Worm (Caenorhabditis elegans) whole organism, early embryonic: ENCODE data around the gene F27E5.5.

Experiments used
- F13C5.2 ChIP-seq: sonication (generic microtip); optimal IDR thresholded peaks from 2 replicates; lab custom pipeline; 2017; ENCODE audit warnings: mild to moderate bottlenecking, missing genetic modification characterization, inconsistent platforms, missing compliant biosample characterization
- aly-1 ChIP-seq: sonication (generic microtip); optimal IDR thresholded peaks from 2 replicates; lab custom pipeline; 2016; ENCODE audit warnings: missing genetic modification characterization, missing compliant biosample characterization
- ama-1 ChIP-seq: fragments of 150-350 bp; optimal IDR thresholded peaks from 2 replicates; lab custom pipeline; 2014
- ets-7 ChIP-seq: sonication (generic microtip); optimal IDR thresholded peaks from 2 replicates; lab custom pipeline; 2016; ENCODE audit warnings: missing genotype, missing genetic modification characterization, missing compliant biosample characterization
- flt-1 ChIP-seq: fragments of 200-800 bp; sonication (Bioruptor generic); IDR thresholded peaks from 2 replicates; pipeline ENCODE4 v1.3.6; 2022; ENCODE audit warnings: missing genetic modification characterization, missing compliant biosample characterization
- hmbx-1 ChIP-seq: sonication (generic microtip); optimal IDR thresholded peaks from 2 replicates; lab custom pipeline; 2016; ENCODE audit warnings: mild to moderate bottlenecking, missing genetic modification characterization, missing compliant biosample characterization
- hmg-4 ChIP-seq: fragments of 200-800 bp; sonication (Bioruptor generic); optimal IDR thresholded peaks from 2 replicates; lab custom pipeline; 2018; ENCODE audit warnings: mild to moderate bottlenecking, missing genetic modification characterization, missing compliant biosample characterization
- hnd-1 ChIP-seq: sonication (generic microtip); optimal IDR thresholded peaks from 2 replicates; lab custom pipeline; 2016; ENCODE audit warnings: missing genetic modification characterization, missing compliant biosample characterization
- pes-1 ChIP-seq: fragments of 200-800 bp; sonication (Bioruptor generic); IDR thresholded peaks from 2 replicates; pipeline ENCODE4 v1.3.6; 2022; ENCODE audit warnings: missing genetic modification reagents, missing genetic modification characterization, missing compliant biosample characterization
- sea-1 ChIP-seq: fragments of 200-800 bp; sonication (Bioruptor generic); conservative IDR thresholded peaks from 2 replicates; pipeline ENCODE4 v1.3.6; 2022; ENCODE audit warnings: missing genetic modification characterization, missing compliant biosample characterization
- tbx-11 ChIP-seq: fragments of 200-800 bp; sonication (Bioruptor generic); IDR thresholded peaks from 2 replicates; pipeline ENCODE4 v1.3.6; 2022; ENCODE audit warnings: missing genetic modification characterization, missing compliant biosample characterization
- tbx-37 ChIP-seq: fragments of 200-800 bp; sonication (Bioruptor generic); conservative IDR thresholded peaks from 2 replicates; pipeline ENCODE4 v1.3.6; 2022; ENCODE audit warnings: missing genetic modification reagents, missing genetic modification characterization, missing compliant biosample characterization
- tra-4 ChIP-seq: sonication (generic microtip); optimal IDR thresholded peaks from 2 replicates; lab custom pipeline; 2017; ENCODE audit warnings: missing genetic modification characterization, missing compliant biosample characterization

- TF ChIP-seq tra-4 (tag; lab: Kevin White, UChicago) (no peak), tbx-11 (GFP tag; lab: Robert Waterston, UW) (no peak), ama-1 (lab: Kevin White, UChicago) (no peak), tbx-37 (GFP tag; lab: Robert Waterston, UW) (no peak), flt-1 (no peak), hmbx-1 (tag; lab: Kevin White, UChicago) (no peak), ets-7 (no peak), hmg-4 (no peak), aly-1 (tag; lab: Kevin White, UChicago) (no peak), F13C5.2 (tag; lab: Kevin White, UChicago) (no peak), hnd-1 (tag; lab: Kevin White, UChicago) (no peak), pes-1 (GFP tag; lab: Robert Waterston, UW) (no peak), sea-1 (GFP tag; lab: Robert Waterston, UW) (no peak)
Observed at ce11 chrII:10103212-10103611, 28.4 kb downstream of the F27E5.5 start.
